Worm (Caenorhabditis elegans) whole organism, L2 larva: ENCODE measurements around the gene atfs-1.

Source experiments
- C34F6.9 ChIP-seq: fragments of 150-350 bp; optimal IDR thresholded peaks from 2 replicates; lab custom pipeline; 2014; ENCODE audit warnings: missing biosample characterization, missing genetic modification characterization
- F13H6.1 ChIP-seq: sonication (generic microtip); optimal IDR thresholded peaks from 2 replicates; lab custom pipeline; 2016; ENCODE audit warnings: missing genetic modification characterization, missing compliant biosample characterization
- R02D3.7 ChIP-seq: fragments of 150-350 bp; optimal IDR thresholded peaks from 2 replicates; lab custom pipeline; 2014; ENCODE audit warnings: missing biosample characterization, missing genetic modification characterization
- alr-1 ChIP-seq: fragments of 150-350 bp; optimal IDR thresholded peaks from 2 replicates; lab custom pipeline; 2014; ENCODE audit warnings: missing biosample characterization, missing genetic modification characterization
- aly-2 ChIP-seq: fragments of 150-350 bp; optimal IDR thresholded peaks from 2 replicates; lab custom pipeline; 2014; ENCODE audit warnings: missing biosample characterization, missing genetic modification characterization
- ama-1 ChIP-seq: fragments of 150-350 bp; optimal IDR thresholded peaks from 2 replicates; lab custom pipeline; 2018; ENCODE audit warnings: inconsistent platforms
- crh-2 ChIP-seq: sonication (generic microtip); optimal IDR thresholded peaks from 2 replicates; lab custom pipeline; 2017; ENCODE audit warnings: missing biosample characterization, missing genetic modification characterization
- dmd-4 ChIP-seq: sonication (generic microtip); optimal IDR thresholded peaks from 2 replicates; lab custom pipeline; 2017; ENCODE audit warnings: missing biosample characterization, missing genetic modification characterization
- egl-27 ChIP-seq: sonication (generic microtip); optimal IDR thresholded peaks from 3 replicates; lab custom pipeline; 2017; ENCODE audit warnings: missing biosample characterization, missing genetic modification reagents, missing genetic modification characterization
- elt-3 ChIP-seq: sonication (generic microtip); optimal IDR thresholded peaks from 2 replicates; lab custom pipeline; 2017; ENCODE audit warnings: missing biosample characterization, missing genetic modification characterization
- fos-1 ChIP-seq: fragments of 150-350 bp; optimal IDR thresholded peaks from 2 replicates; lab custom pipeline; 2014; ENCODE audit warnings: missing biosample characterization, missing genetic modification characterization
- gmeb-1 ChIP-seq: fragments of 150-350 bp; optimal IDR thresholded peaks from 2 replicates; lab custom pipeline; 2014; ENCODE audit warnings: missing biosample characterization, missing genetic modification characterization
- lin-13 ChIP-seq: fragments of 150-350 bp; optimal IDR thresholded peaks from 2 replicates; lab custom pipeline; 2014; ENCODE audit warnings: missing biosample characterization, missing genetic modification reagents, missing genetic modification characterization
- lin-39 ChIP-seq: fragments of 150-350 bp; optimal IDR thresholded peaks from 2 replicates; lab custom pipeline; 2014; ENCODE audit warnings: missing biosample characterization, missing genetic modification reagents, missing genetic modification characterization
- lsy-2 ChIP-seq, 2 experiments: fragments of 150-350 bp in 1 of 2; sonication (generic microtip) in 1 of 2; optimal IDR thresholded peaks; 2 replicates each; lab custom pipeline; 2014 to 2017; ENCODE audit warnings: missing biosample characterization in 2 of 2, missing genetic modification characterization in 2 of 2
- mbf-1 ChIP-seq: sonication (generic microtip); optimal IDR thresholded peaks from 2 replicates; lab custom pipeline; 2017; ENCODE audit warnings: missing biosample characterization, missing genetic modification characterization
- mdl-1 ChIP-seq, 2 experiments: fragments of 150-350 bp in 1 of 2; sonication (generic microtip) in 1 of 2; optimal IDR thresholded peaks; 2 replicates each; lab custom pipeline; 2017; ENCODE audit warnings: missing biosample characterization in 2 of 2, missing genetic modification characterization in 2 of 2
- nhr-10 ChIP-seq: sonication (generic microtip); optimal IDR thresholded peaks from 2 replicates; lab custom pipeline; 2017; ENCODE audit warnings: missing biosample characterization, missing genetic modification characterization
- nhr-11 ChIP-seq: fragments of 150-350 bp; optimal IDR thresholded peaks from 2 replicates; lab custom pipeline; 2014; ENCODE audit warnings: missing biosample characterization, missing genetic modification characterization
- nhr-12 ChIP-seq: fragments of 150-350 bp; optimal IDR thresholded peaks from 2 replicates; lab custom pipeline; 2014; ENCODE audit warnings: missing biosample characterization, missing genetic modification characterization
- nhr-129 ChIP-seq: fragments of 150-350 bp; optimal IDR thresholded peaks from 2 replicates; lab custom pipeline; 2014; ENCODE audit warnings: missing biosample characterization, missing genetic modification characterization
- nhr-237 ChIP-seq: fragments of 150-350 bp; optimal IDR thresholded peaks from 2 replicates; lab custom pipeline; 2014; ENCODE audit warnings: missing biosample characterization, missing genetic modification characterization
- nhr-25 ChIP-seq: fragments of 150-350 bp; sonication (generic microtip); optimal IDR thresholded peaks from 3 replicates; lab custom pipeline; 2014; ENCODE audit warnings: missing biosample characterization, missing genetic modification characterization
- nhr-77 ChIP-seq: fragments of 150-350 bp; optimal IDR thresholded peaks from 2 replicates; lab custom pipeline; 2014; ENCODE audit warnings: missing biosample characterization, missing genetic modification characterization
- sem-4 ChIP-seq: fragments of 150-350 bp; optimal IDR thresholded peaks from 2 replicates; lab custom pipeline; 2014; ENCODE audit warnings: missing biosample characterization, missing genetic modification reagents, missing genetic modification characterization
- skn-1 ChIP-seq: sonication (generic microtip); optimal IDR thresholded peaks from 2 replicates; lab custom pipeline; 2017; ENCODE audit warnings: missing biosample characterization, missing genetic modification characterization
- sma-3 ChIP-seq: sonication (generic microtip); optimal IDR thresholded peaks from 2 replicates; lab custom pipeline; 2016; ENCODE audit warnings: missing genetic modification reagents, missing genetic modification characterization, missing compliant biosample characterization
- sma-9 ChIP-seq, 2 experiments: fragments of 150-350 bp in 1 of 2; sonication (generic microtip) in 1 of 2; optimal IDR thresholded peaks; 2 replicates each; lab custom pipeline; 2014 to 2016; ENCODE audit warnings: missing genetic modification characterization in 2 of 2, mild to moderate bottlenecking in 1 of 2, missing biosample characterization in 1 of 2, missing compliant biosample characterization in 1 of 2, missing genetic modification reagents in 1 of 2, moderate library complexity in 1 of 2
- snpc-4 ChIP-seq: fragments of 150-350 bp; optimal IDR thresholded peaks from 2 replicates; lab custom pipeline; 2014; ENCODE audit warnings: missing biosample characterization, missing genetic modification characterization
- unc-39 ChIP-seq: fragments of 150-350 bp; optimal IDR thresholded peaks from 2 replicates; lab custom pipeline; 2014; ENCODE audit warnings: missing biosample characterization, missing genetic modification characterization
- unc-55 ChIP-seq: fragments of 150-350 bp; sonication (generic microtip); optimal IDR thresholded peaks from 3 replicates; lab custom pipeline; 2014; ENCODE audit warnings: missing biosample characterization, missing genetic modification reagents, missing genetic modification characterization
- unc-62 ChIP-seq: fragments of 150-350 bp; optimal IDR thresholded peaks from 2 replicates; lab custom pipeline; 2014; ENCODE audit warnings: missing biosample characterization, missing genetic modification reagents, missing genetic modification characterization
- zag-1 ChIP-seq: fragments of 150-350 bp; optimal IDR thresholded peaks from 2 replicates; lab custom pipeline; 2014; ENCODE audit warnings: missing biosample characterization, missing genetic modification characterization
- ztf-1 ChIP-seq: fragments of 200-800 bp; sonication (Bioruptor generic); conservative IDR thresholded peaks from 2 replicates; pipeline ENCODE4 v1.3.6; 2022; ENCODE audit warnings: missing genetic modification characterization, missing compliant biosample characterization
- ztf-11 ChIP-seq: sonication (generic microtip); optimal IDR thresholded peaks from 2 replicates; lab custom pipeline; 2017; ENCODE audit warnings: missing biosample characterization, missing genetic modification characterization
- ztf-4 ChIP-seq: fragments of 150-350 bp; optimal IDR thresholded peaks from 2 replicates; lab custom pipeline; 2014; ENCODE audit warnings: missing biosample characterization, missing genetic modification characterization

atfs-1 gene

ce11 chrV:14179947-14180346 is 13.5 kb upstream of the atfs-1 start, which contains the start of gene ZC376.8:
TSS of gene ZC376.8 (plus strand) at chrV:14180247.
- TF ChIP-seq snpc-4 (tag; lab: Kevin White, UChicago) = no peak
- no peak for TF ChIP-seq mbf-1 (tag; lab: Kevin White, UChicago)
- no peak for TF ChIP-seq elt-3 (tag; lab: Kevin White, UChicago)
- TF ChIP-seq nhr-77 = no peak
- TF ChIP-seq lin-39 = no peak
- TF ChIP-seq dmd-4 (tag; lab: Kevin White, UChicago) = no peak

ce11 chrV:14182860-14183259 is 10.6 kb upstream of the atfs-1 start, which contains the start of gene cest-2.3:
TSS of gene cest-2.3 (minus strand) at chrV:14182960.
- TF ChIP-seq mdl-1 (tag; optimal IDR thresholded peaks at IDR 0.05; lab: Kevin White, UChicago) (no peak), C34F6.9 (tag; lab: Kevin White, UChicago) (no peak), dmd-4 (tag; lab: Kevin White, UChicago) (no peak), sma-3 (GFP tag; lab: Kevin White, UChicago) (no peak), zag-1 (tag; lab: Kevin White, UChicago) (no peak), snpc-4 (tag; lab: Kevin White, UChicago) (no peak), nhr-77 (no peak), F13H6.1 (tag; lab: Kevin White, UChicago) (no peak), unc-62 (no peak), nhr-12 (tag; lab: Kevin White, UChicago) (no peak), lin-13 (GFP tag; lab: Kevin White, UChicago) (no peak), ztf-1 (GFP tag; lab: Robert Waterston, UW) (no peak), ztf-11 (tag; lab: Kevin White, UChicago) (no peak)
- TF ChIP-seq, all 48 proteins: peak for 0

ce11 chrV:14185438-14185837 is 8.0 kb upstream of the atfs-1 start, which contains the start of the genes trm-1 and ints-2:
TSS of gene trm-1 (minus strand) at chrV:14185612.
TSS of gene ints-2 (plus strand) at chrV:14185686.
- TF ChIP-seq nhr-10 (peak; percentile 13), unc-55 (GFP tag; lab: Kevin White, UChicago) (peak; percentile 82), nhr-129 (tag; lab: Kevin White, UChicago) (peak; percentile 60), lin-13 (GFP tag; lab: Kevin White, UChicago) (peak; percentile 56), zag-1 (tag; lab: Kevin White, UChicago) (peak; percentile 42), F13H6.1 (tag; lab: Kevin White, UChicago) (peak; percentile 45), dmd-4 (tag; lab: Kevin White, UChicago) (no peak), sem-4 (tag; lab: Kevin White, UChicago) (peak; percentile 22), alr-1 (tag; lab: Kevin White, UChicago) (no peak), nhr-237 (tag; lab: Kevin White, UChicago) (no peak), lsy-2 (tag; optimal IDR thresholded peaks at IDR 0.05; lab: Kevin White, UChicago) (peak; percentile 60 to 80), ztf-1 (GFP tag; lab: Robert Waterston, UW) (no peak), nhr-25 (peak; percentile 68), unc-62 (no peak), sma-9 (GFP tag; optimal IDR thresholded peaks at IDR 0.05; lab: Kevin White, UChicago) (peak; percentile 63), sma-9 (tag; optimal IDR thresholded peaks at IDR 0.05; lab: Kevin White, UChicago) (no peak), fos-1 (tag; lab: Kevin White, UChicago) (peak; percentile 30), ama-1 (lab: Kevin White, UChicago) (peak; percentile 25), gmeb-1 (tag; lab: Kevin White, UChicago) (peak; percentile 73), crh-2 (tag; lab: Kevin White, UChicago) (peak; percentile 64), nhr-11 (no peak), sma-3 (GFP tag; lab: Kevin White, UChicago) (peak; percentile 51), C34F6.9 (tag; lab: Kevin White, UChicago) (peak; percentile 86), egl-27 (tag; lab: Kevin White, UChicago) (peak; percentile 65)

ce11 chrV:14187104-14187503 is 6.4 kb upstream of the atfs-1 start:
- no peak for TF ChIP-seq nhr-12 (tag; lab: Kevin White, UChicago)
- no peak for TF ChIP-seq gmeb-1 (tag; lab: Kevin White, UChicago)
- no peak for TF ChIP-seq ztf-1 (GFP tag; lab: Robert Waterston, UW)
- no peak for TF ChIP-seq aly-2 (tag; lab: Kevin White, UChicago)
- TF ChIP-seq unc-39 = no peak
- no peak for TF ChIP-seq C34F6.9 (tag; lab: Kevin White, UChicago)
- no peak for TF ChIP-seq elt-3 (tag; lab: Kevin White, UChicago)
- no peak for TF ChIP-seq nhr-25
- no peak for TF ChIP-seq dmd-4 (tag; lab: Kevin White, UChicago)
- TF ChIP-seq sma-3 (GFP tag; lab: Kevin White, UChicago) = no peak
- TF ChIP-seq R02D3.7 = no peak
- no peak for TF ChIP-seq ztf-4 (tag; lab: Kevin White, UChicago)
- no peak for TF ChIP-seq ama-1 (lab: Kevin White, UChicago)
- TF ChIP-seq mdl-1 (tag; optimal IDR thresholded peaks at IDR 0.05; lab: Kevin White, UChicago) = no peak
- no peak for TF ChIP-seq skn-1 (tag; lab: Kevin White, UChicago)
- TF ChIP-seq nhr-10 = no peak
- TF ChIP-seq unc-55 (GFP tag; lab: Kevin White, UChicago) = no peak
- no peak for TF ChIP-seq crh-2 (tag; lab: Kevin White, UChicago)
